Fruit fly (Drosophila melanogaster) whole organism, pupa: ENCODE measurements around the gene Ufsp2.

Experiments
- CG10348 ChIP-seq: fragments of 200-800 bp; sonication (Bioruptor generic); IDR thresholded peaks from 2 replicates; pipeline ENCODE4 v1.3.6; 2022; ENCODE audit warnings: missing biosample characterization, missing genetic modification characterization
- CG12605 ChIP-seq: fragments of 200-800 bp; sonication (Bioruptor generic); IDR thresholded peaks from 2 replicates; pipeline ENCODE4 v1.3.6; 2022; ENCODE audit warnings: missing biosample characterization, missing genetic modification characterization
- CG13204 ChIP-seq: fragments of 200-800 bp; sonication (Bioruptor generic); optimal IDR thresholded peaks from 2 replicates; lab custom pipeline; 2018; ENCODE audit warnings: missing biosample characterization, mild to moderate bottlenecking, missing genetic modification characterization, moderate library complexity
- CG14655 ChIP-seq: fragments of 200-800 bp; sonication (Bioruptor generic); optimal IDR thresholded peaks from 3 replicates; lab custom pipeline; 2017; ENCODE audit warnings: mild to moderate bottlenecking, missing biosample characterization, missing genetic modification reagents, missing genetic modification characterization
- CG15710 ChIP-seq: fragments of 200-800 bp; sonication (Bioruptor generic); optimal IDR thresholded peaks from 2 replicates; lab custom pipeline; 2018; ENCODE audit warnings: missing biosample characterization, mild to moderate bottlenecking, missing genetic modification characterization, moderate library complexity
- CG17806 ChIP-seq: fragments of 200-800 bp; sonication (Bioruptor generic); optimal IDR thresholded peaks from 2 replicates; lab custom pipeline; 2018; ENCODE audit warnings: missing biosample characterization, mild to moderate bottlenecking, missing genetic modification characterization, moderate library complexity
- CG32121 ChIP-seq: fragments of 200-800 bp; sonication (Bioruptor generic); IDR thresholded peaks from 2 replicates; pipeline ENCODE4 v1.3.6; 2022; ENCODE audit warnings: missing biosample characterization, missing genetic modification characterization
- CG34367 ChIP-seq: fragments of 200-800 bp; sonication (Bioruptor generic); optimal IDR thresholded peaks from 2 replicates; lab custom pipeline; 2018; ENCODE audit warnings: missing biosample characterization, mild to moderate bottlenecking, missing genetic modification characterization
- CG4496 ChIP-seq: fragments of 200-800 bp; sonication (Bioruptor generic); IDR thresholded peaks from 3 replicates; pipeline ENCODE4 v1.3.6; 2022; ENCODE audit warnings: missing biosample characterization, missing genetic modification characterization
- CG8159 ChIP-seq: fragments of 200-800 bp; sonication (Bioruptor generic); optimal IDR thresholded peaks from 3 replicates; lab custom pipeline; 2018; ENCODE audit warnings: missing biosample characterization, mild to moderate bottlenecking, missing genetic modification characterization, moderate library complexity
- CG8301 ChIP-seq: fragments of 200-800 bp; sonication (Bioruptor generic); optimal IDR thresholded peaks from 2 replicates; lab custom pipeline; 2018; ENCODE audit warnings: missing biosample characterization, mild to moderate bottlenecking, missing genetic modification characterization
- CG9948 ChIP-seq: fragments of 200-800 bp; sonication (Bioruptor generic); optimal IDR thresholded peaks from 2 replicates; lab custom pipeline; 2018; ENCODE audit warnings: missing biosample characterization, mild to moderate bottlenecking, missing genetic modification characterization, moderate library complexity
- D1 ChIP-seq: fragments of 200-800 bp; sonication (Bioruptor generic); optimal IDR thresholded peaks from 2 replicates; lab custom pipeline; 2018; ENCODE audit warnings: missing biosample characterization, mild to moderate bottlenecking, missing genetic modification characterization, moderate library complexity
- EcR ChIP-seq: fragments of 200-800 bp; sonication (Bioruptor generic); optimal IDR thresholded peaks from 3 replicates; lab custom pipeline; 2019; ENCODE audit warnings: missing biosample characterization, missing genetic modification characterization, mild to moderate bottlenecking, moderate library complexity, missing genetic modification reagents
- Ets98B ChIP-seq: fragments of 200-800 bp; sonication (Bioruptor generic); IDR thresholded peaks from 2 replicates; pipeline ENCODE4 v1.3.6; 2022; ENCODE audit warnings: missing biosample characterization, missing genetic modification characterization
- Pif1A ChIP-seq: fragments of 200-800 bp; sonication (Bioruptor generic); optimal IDR thresholded peaks from 3 replicates; lab custom pipeline; 2016; ENCODE audit warnings: missing biosample characterization, missing genetic modification characterization
- Pif1B ChIP-seq: fragments of 200-800 bp; sonication (Bioruptor generic); optimal IDR thresholded peaks from 3 replicates; lab custom pipeline; 2016; ENCODE audit warnings: missing biosample characterization, missing genetic modification characterization
- Snoo ChIP-seq: fragments of 200-800 bp; sonication (Bioruptor generic); optimal IDR thresholded peaks from 3 replicates; lab custom pipeline; 2017; ENCODE audit warnings: missing biosample characterization, mild to moderate bottlenecking, missing genetic modification characterization, inconsistent platforms
- fd96Ca ChIP-seq: fragments of 200-800 bp; sonication (Bioruptor generic); IDR thresholded peaks from 3 replicates; pipeline ENCODE4 v1.3.6; 2022; ENCODE audit warnings: missing biosample characterization, missing genetic modification characterization
- gl ChIP-seq: fragments of 200-800 bp; sonication (Bioruptor generic); optimal IDR thresholded peaks from 2 replicates; lab custom pipeline; 2018; ENCODE audit warnings: missing biosample characterization, mild to moderate bottlenecking, missing genetic modification characterization
- rn ChIP-seq: fragments of 200-800 bp; sonication (Bioruptor generic); IDR thresholded peaks from 2 replicates; pipeline ENCODE4 v1.3.6; 2022; ENCODE audit warnings: missing biosample characterization, missing genetic modification characterization

The Ufsp2 gene

DNA sequence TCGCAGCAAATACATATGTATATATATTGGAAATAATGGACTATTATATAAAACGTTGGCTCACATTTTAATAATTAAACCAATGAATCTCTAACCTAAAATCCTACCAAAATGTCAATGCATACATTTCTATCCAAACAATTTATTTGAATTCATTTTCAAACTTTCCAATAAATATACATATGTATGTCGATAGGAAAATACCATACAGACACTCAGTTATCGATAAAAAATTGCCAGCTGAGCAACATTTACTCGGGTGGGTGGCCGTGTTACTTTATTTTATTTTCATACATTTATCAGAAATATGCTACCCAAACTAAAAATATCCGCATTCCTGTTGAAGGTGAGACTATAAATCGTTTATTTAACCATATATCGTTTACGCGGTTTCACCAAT lies at the start of gene Ufsp2:
Gene Ufsp2, plus strand, starts transcription at position 214 of the 400 bp plus-strand sequence.
- TF ChIP-seq CG32121 (GFP tag; lab: Robert Waterston, UW) (no peak), CG9948 (tag; lab: Kevin White, UChicago) (no peak), D1 (tag; lab: Kevin White, UChicago) (no peak), CG34367 (tag; lab: Kevin White, UChicago) (no peak), CG13204 (GFP tag; lab: Kevin White, UChicago) (no peak), CG8301 (tag; lab: Kevin White, UChicago) (no peak), CG15710 (tag; lab: Kevin White, UChicago) (no peak), CG17806 (tag; lab: Kevin White, UChicago) (no peak)

DNA sequence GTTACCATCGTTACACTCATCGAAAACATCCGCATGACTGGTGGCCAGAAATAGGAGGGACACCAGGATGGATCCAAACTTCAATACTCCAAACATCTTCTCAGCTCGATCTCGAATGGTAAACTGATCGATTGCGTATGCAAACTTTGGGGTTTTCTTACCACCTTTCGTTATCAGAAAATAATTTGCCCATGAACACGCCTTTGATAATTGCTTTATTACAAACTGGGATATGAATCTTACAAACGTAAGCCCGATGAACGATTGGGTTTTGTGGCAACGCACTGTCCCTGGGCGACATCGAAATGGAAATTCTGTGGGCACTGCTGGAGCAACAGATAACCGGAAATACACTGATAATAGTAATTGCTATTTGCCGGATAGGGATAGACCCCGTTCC lies 49.7 kb upstream of the Ufsp2 start, which contains the start of gene CG33985:
Gene CG33985, minus strand, starts transcription at position 101 of the 400 bp plus-strand sequence.
- TF ChIP-seq CG8159 (tag; lab: Kevin White, UChicago) = no peak
- no peak for TF ChIP-seq Pif1B (GFP tag; lab: Kevin White, UChicago)
- TF ChIP-seq CG17806 (tag; lab: Kevin White, UChicago) = no peak
- no peak for TF ChIP-seq Pif1A (GFP tag; lab: Kevin White, UChicago)

DNA sequence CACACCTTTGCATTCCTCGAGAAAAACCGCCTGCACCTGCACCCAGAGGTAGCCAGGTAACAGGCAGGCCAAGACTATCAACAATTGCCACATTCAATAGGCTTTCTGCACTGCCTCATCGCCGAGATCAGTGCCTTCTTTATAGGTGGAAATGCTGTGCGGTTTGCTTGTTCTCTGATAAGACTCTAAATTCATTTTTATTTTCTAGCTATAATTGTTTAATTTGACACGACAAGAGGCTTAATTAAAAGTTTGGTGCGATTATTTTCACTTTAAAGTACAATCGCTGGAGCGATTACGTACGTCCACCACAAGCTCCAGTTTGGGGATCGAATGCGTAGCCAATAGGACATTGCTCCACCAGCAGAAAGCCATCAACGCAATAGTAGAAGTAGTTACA lies 49.0 kb upstream of the Ufsp2 start, which contains the start of gene CG42729:
Gene CG42729, minus strand, starts transcription at position 101 of the 400 bp plus-strand sequence.
- no peak for TF ChIP-seq Ets98B (GFP tag; lab: Robert Waterston, UW)
- TF ChIP-seq Pif1B (GFP tag; lab: Kevin White, UChicago) = no peak
- TF ChIP-seq CG9948 (tag; lab: Kevin White, UChicago) = no peak
- TF ChIP-seq CG8159 (tag; lab: Kevin White, UChicago) = no peak
- no peak for TF ChIP-seq CG15710 (tag; lab: Kevin White, UChicago)

DNA sequence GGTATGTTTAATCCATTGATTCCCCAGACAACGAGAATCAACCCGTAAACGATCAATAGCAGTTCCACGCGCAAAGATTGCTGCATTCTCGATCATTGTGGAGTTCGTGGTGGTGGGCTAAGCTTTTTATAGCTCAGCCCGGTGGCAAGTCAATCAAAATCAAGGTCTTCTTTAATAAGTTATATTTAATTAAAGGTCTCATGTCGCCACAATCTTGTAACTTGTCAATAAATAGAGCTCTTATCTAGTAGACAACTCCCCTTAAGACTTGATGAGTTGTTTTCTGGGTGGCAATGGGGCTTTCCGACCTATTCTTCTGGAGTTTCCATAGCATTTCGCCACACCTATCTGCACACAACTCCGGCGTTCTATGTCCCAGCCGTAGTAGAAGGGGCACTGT lies 48.3 kb upstream of the Ufsp2 start, which contains the start of gene CG42728:
Gene CG42728, minus strand, starts transcription at position 101 of the 400 bp plus-strand sequence.
- no peak for TF ChIP-seq CG34367 (tag; lab: Kevin White, UChicago)
- TF ChIP-seq fd96Ca = no peak
- no peak for TF ChIP-seq CG4496
- no peak for TF ChIP-seq CG9948 (tag; lab: Kevin White, UChicago)
- no peak for TF ChIP-seq CG12605
- TF ChIP-seq Snoo (tag; lab: Kevin White, UChicago) = no peak
- TF ChIP-seq CG32121 (GFP tag; lab: Robert Waterston, UW) = no peak
- no peak for TF ChIP-seq CG17806 (tag; lab: Kevin White, UChicago)

DNA sequence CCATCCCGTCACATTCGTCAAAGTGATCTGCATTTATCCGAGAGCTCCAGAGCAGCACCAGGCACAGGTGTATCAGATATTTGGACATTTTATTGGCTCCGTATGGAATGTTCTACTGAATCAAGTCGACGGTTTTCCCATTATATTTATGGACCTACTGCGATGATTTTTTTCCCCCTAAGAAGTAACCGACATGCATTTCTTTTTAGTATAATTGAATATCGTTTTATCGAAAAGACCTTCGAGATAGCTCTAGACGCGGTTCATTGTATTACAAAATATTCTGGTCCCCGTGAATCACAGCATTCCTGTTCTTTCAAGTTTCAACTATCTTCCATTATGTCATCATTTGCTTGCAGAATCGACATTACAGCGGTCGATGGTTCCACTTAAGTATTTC lies 47.2 kb upstream of the Ufsp2 start, which contains the start of gene obst-H:
Gene obst-H, minus strand, starts transcription at position 101 of the 400 bp plus-strand sequence.
- TF ChIP-seq D1 (tag; lab: Kevin White, UChicago) = no peak
- no peak for TF ChIP-seq Snoo (tag; lab: Kevin White, UChicago)
- no peak for TF ChIP-seq CG15710 (tag; lab: Kevin White, UChicago)
- no peak for TF ChIP-seq fd96Ca
- TF ChIP-seq CG10348 = no peak
- no peak for TF ChIP-seq CG4496
- TF ChIP-seq CG17806 (tag; lab: Kevin White, UChicago) = no peak
- no peak for TF ChIP-seq CG12605
- TF ChIP-seq Ets98B (GFP tag; lab: Robert Waterston, UW) = no peak

DNA sequence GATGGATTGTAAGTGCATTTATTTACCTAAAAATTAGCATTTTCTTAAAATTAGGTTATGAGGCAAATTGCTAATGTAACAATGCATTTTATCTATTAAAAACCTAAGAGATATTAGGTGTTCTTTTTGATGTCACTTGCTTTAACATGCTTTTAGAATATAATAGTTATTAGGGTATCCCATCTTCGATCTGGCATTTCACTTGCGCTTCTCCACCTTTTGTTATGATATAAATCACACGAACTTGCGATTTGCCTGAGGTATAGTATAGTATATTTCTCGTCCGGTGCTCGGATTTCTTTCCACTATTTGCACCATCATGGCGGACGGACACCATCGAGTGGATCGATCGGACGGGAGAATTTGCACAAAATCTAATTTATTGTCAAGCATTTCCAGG lies 46.3 kb upstream of the Ufsp2 start:
- TF ChIP-seq CG15710 (tag; lab: Kevin White, UChicago) (no peak), Pif1A (GFP tag; lab: Kevin White, UChicago) (no peak), CG8159 (tag; lab: Kevin White, UChicago) (no peak), CG14655 (no peak), rn (GFP tag; lab: Robert Waterston, UW) (no peak), D1 (tag; lab: Kevin White, UChicago) (no peak), EcR (GFP tag; lab: Kevin White, UChicago) (no peak), CG32121 (GFP tag; lab: Robert Waterston, UW) (no peak), CG12605 (no peak), CG10348 (no peak), CG34367 (tag; lab: Kevin White, UChicago) (no peak), CG4496 (no peak), CG9948 (tag; lab: Kevin White, UChicago) (no peak), Ets98B (GFP tag; lab: Robert Waterston, UW) (no peak), Snoo (tag; lab: Kevin White, UChicago) (no peak), CG13204 (GFP tag; lab: Kevin White, UChicago) (no peak), fd96Ca (no peak), Pif1B (GFP tag; lab: Kevin White, UChicago) (no peak), CG17806 (tag; lab: Kevin White, UChicago) (no peak), gl (no peak)

DNA sequence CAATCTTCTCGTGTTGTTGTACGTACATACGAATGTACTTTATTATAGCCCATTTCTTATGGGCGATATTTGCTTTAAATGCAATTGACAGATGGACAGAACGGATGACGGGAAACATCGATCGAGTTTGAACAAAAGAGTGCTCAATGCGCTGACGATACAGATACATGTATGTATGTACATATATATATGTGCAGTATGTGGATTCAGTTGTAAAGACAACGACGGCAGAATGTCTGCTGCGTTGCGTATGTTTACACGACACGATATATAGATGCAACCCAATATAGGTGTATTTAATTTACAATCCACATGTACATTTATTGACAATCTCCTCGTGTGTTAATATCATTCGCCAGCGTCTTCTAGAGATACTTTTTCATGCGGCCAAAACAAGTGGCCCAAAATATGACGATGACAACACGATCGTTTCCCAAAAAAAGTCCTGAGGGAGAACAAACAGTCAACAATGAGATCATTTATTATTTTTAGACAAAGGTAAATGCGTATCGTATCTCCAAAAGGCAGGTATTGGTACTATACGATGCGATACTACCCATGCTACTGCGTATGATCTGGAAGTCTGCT lies 45.6 kb upstream of the Ufsp2 start:
- peak; percentile 30 for TF ChIP-seq gl
- peak; percentile 23 for TF ChIP-seq EcR (GFP tag; lab: Kevin White, UChicago)
- no peak for TF ChIP-seq CG15710 (tag; lab: Kevin White, UChicago)
